Fruit fly (Drosophila melanogaster) Kc167 (cell line): Measurements from ENCODE around the gene SMC1.

ENCODE experiments used
- Myc ChIP-seq: fragments of >200 bp; optimal IDR thresholded peaks from 2 replicates; lab custom pipeline; 2017; ENCODE audit warnings: missing external identifiers
- Sin3A ChIP-seq: fragments of >200 bp; optimal IDR thresholded peaks from 2 replicates; lab custom pipeline; 2018; ENCODE audit warnings: missing external identifiers
- h ChIP-seq: fragments of >200 bp; optimal IDR thresholded peaks from 3 replicates; lab custom pipeline; 2018; ENCODE audit warnings: missing external identifiers
- insv ChIP-seq: fragments of >200 bp; optimal IDR thresholded peaks from 3 replicates; lab custom pipeline; 2018; ENCODE audit warnings: missing external identifiers
- psq ChIP-seq: fragments of >200 bp; optimal IDR thresholded peaks from 2 replicates; lab custom pipeline; 2017; ENCODE audit warnings: missing external identifiers
- ttk ChIP-seq: sonication (Bioruptor generic); optimal IDR thresholded peaks from 2 replicates; lab custom pipeline; 2017; ENCODE audit warnings: missing external identifiers

SMC1 gene

dm6 chr3R:24025715-24026467 is 32.2 kb upstream of the SMC1 start:
- TF ChIP-seq psq (lab: Kevin White, UChicago) (no peak), ttk (lab: Kevin White, UChicago) (no peak), Sin3A (lab: Kevin White, UChicago) (no peak)

dm6 chr3R:24026503-24026902 is 31.6 kb upstream of the SMC1 start:
- no peak for TF ChIP-seq psq (lab: Kevin White, UChicago)
- no peak for TF ChIP-seq ttk (lab: Kevin White, UChicago)

- TF ChIP-seq psq (lab: Kevin White, UChicago) (no peak), insv (lab: Kevin White, UChicago) (no peak), ttk (lab: Kevin White, UChicago) (no peak), h (lab: Kevin White, UChicago) (no peak), Myc (lab: Kevin White, UChicago) (no peak), Sin3A (lab: Kevin White, UChicago) (no peak)
These were observed 30.9 kb upstream of the SMC1 start for dm6 chr3R:24027222-24027621.

- TF ChIP-seq Sin3A (lab: Kevin White, UChicago) (no peak), Myc (lab: Kevin White, UChicago) (no peak), insv (lab: Kevin White, UChicago) (no peak), ttk (lab: Kevin White, UChicago) (no peak), psq (lab: Kevin White, UChicago) (no peak), h (lab: Kevin White, UChicago) (no peak)
These were observed 26.9 kb upstream of the SMC1 start for dm6 chr3R:24031019-24031824.

- no peak for TF ChIP-seq Myc (lab: Kevin White, UChicago)
- peak; percentile 68 for TF ChIP-seq Sin3A (lab: Kevin White, UChicago)
- TF ChIP-seq ttk (lab: Kevin White, UChicago): no peak
These were observed 26.1 kb upstream of the SMC1 start, which contains the start of the genes KrT95D and Mettl3 for dm6 chr3R:24031825-24032523. TSS of gene KrT95D (minus strand) at chr3R:24031827. TSS of gene Mettl3 (plus strand) at chr3R:24032157.

dm6 chr3R:24037538-24038265 is 20.4 kb upstream of the SMC1 start, which contains the start of gene spas:
TSS of gene spas (plus strand) at chr3R:24038215.
- TF ChIP-seq Sin3A (lab: Kevin White, UChicago) (no peak), insv (lab: Kevin White, UChicago) (no peak), psq (lab: Kevin White, UChicago) (no peak), h (lab: Kevin White, UChicago) (no peak), Myc (lab: Kevin White, UChicago) (no peak), ttk (lab: Kevin White, UChicago) (no peak)

- no peak for TF ChIP-seq insv (lab: Kevin White, UChicago)
- TF ChIP-seq Myc (lab: Kevin White, UChicago): no peak
- TF ChIP-seq ttk (lab: Kevin White, UChicago): no peak
- no peak for TF ChIP-seq h (lab: Kevin White, UChicago)
- TF ChIP-seq Sin3A (lab: Kevin White, UChicago): no peak
- no peak for TF ChIP-seq psq (lab: Kevin White, UChicago)
These were observed 19.1 kb upstream of the SMC1 start, which contains the start of gene Miro for dm6 chr3R:24038736-24039556. TSS of gene Miro (minus strand) at chr3R:24038847.

dm6 chr3R:24046580-24047225 is 11.4 kb upstream of the SMC1 start:
- TF ChIP-seq h (lab: Kevin White, UChicago): no peak

- TF ChIP-seq Sin3A (lab: Kevin White, UChicago) (no peak), insv (lab: Kevin White, UChicago) (no peak), h (lab: Kevin White, UChicago) (no peak), psq (lab: Kevin White, UChicago) (peak; percentile 93), ttk (lab: Kevin White, UChicago) (no peak), Myc (lab: Kevin White, UChicago) (no peak)
These were observed 10.7 kb upstream of the SMC1 start, which contains the start of gene CG5986 for dm6 chr3R:24047226-24047976. TSS of gene CG5986 (plus strand) at chr3R:24047790.
